Fruit fly (Drosophila melanogaster) Kc167 (cell line): ENCODE data around the gene CG15382.

Source experiments
- Myc ChIP-seq: fragments of >200 bp; optimal IDR thresholded peaks from 2 replicates; lab custom pipeline; 2017; ENCODE audit warnings: missing external identifiers
- Sin3A ChIP-seq: fragments of >200 bp; optimal IDR thresholded peaks from 2 replicates; lab custom pipeline; 2018; ENCODE audit warnings: missing external identifiers
- h ChIP-seq: fragments of >200 bp; optimal IDR thresholded peaks from 3 replicates; lab custom pipeline; 2018; ENCODE audit warnings: missing external identifiers
- insv ChIP-seq: fragments of >200 bp; optimal IDR thresholded peaks from 3 replicates; lab custom pipeline; 2018; ENCODE audit warnings: missing external identifiers
- psq ChIP-seq: fragments of >200 bp; optimal IDR thresholded peaks from 2 replicates; lab custom pipeline; 2017; ENCODE audit warnings: missing external identifiers
- ttk ChIP-seq: sonication (Bioruptor generic); optimal IDR thresholded peaks from 2 replicates; lab custom pipeline; 2017; ENCODE audit warnings: missing external identifiers

Gene CG15382

DNA sequence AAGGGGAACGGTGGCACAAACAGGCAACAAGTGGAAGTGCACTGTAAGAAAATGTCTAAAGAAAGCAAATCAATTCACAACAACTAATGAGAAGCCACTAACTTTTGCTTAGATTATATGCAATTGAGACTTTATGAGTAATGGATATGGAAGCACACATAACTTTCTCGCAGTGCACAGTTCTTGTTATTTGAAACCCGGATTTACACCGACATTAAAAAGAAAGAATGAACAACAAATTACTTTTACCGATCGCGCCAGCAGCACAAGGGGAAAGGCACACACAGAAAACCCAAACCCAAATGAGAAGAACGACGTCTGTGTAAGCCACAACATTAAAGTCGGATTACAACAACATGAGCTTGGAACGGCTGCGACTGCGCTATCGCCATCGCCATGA, 33.5 kb downstream of the CG15382 start:
- TF ChIP-seq Sin3A: no peak
- no peak for TF ChIP-seq insv

DNA sequence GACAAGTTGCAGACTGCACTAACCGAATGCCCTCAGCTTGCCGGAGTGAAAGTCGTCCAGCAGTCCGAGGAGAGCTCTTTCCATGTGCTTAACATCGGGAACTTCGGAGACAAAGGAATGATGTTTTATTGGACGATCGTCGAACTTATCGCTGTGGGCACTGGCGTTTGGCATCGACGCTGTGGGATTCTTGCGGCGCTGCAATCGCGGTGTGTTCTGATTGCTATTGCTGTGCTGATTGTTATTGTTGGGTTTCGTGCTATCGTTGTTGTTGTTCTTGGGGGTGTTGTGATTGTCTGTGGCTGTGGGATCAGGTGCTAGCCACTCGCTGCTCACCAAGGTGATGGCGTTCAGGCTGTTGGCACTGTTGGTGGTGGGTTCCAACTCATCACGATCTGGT, 35.1 kb downstream of the CG15382 start:
- TF ChIP-seq h (lab: Kevin White, UChicago) (no peak), psq (lab: Kevin White, UChicago) (no peak), ttk (lab: Kevin White, UChicago) (no peak), Myc (lab: Kevin White, UChicago) (no peak), Sin3A (no peak), insv (no peak)

DNA sequence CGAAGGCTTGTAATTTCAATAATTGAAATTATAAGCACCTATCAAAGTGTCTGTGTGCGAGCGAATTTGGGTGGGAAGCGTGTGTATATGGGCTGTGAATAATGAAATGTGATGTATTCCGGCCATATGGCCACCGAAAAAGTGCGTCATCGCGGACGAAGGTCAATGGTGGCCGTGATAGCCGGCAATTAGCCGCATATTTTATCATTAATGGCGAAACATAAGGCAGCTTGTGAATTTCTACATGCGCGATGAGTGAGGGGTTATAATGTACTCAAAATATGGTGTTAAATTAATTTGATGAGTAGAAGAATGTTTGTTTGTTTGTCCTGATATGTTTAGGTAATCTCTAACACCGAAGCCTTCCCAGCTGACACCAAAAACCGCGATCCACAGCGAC, 35.9 kb downstream of the CG15382 start:
- TF ChIP-seq insv (no peak), ttk (lab: Kevin White, UChicago) (no peak), Myc (lab: Kevin White, UChicago) (no peak), psq (lab: Kevin White, UChicago) (no peak), Sin3A (no peak), h (lab: Kevin White, UChicago) (no peak)

DNA sequence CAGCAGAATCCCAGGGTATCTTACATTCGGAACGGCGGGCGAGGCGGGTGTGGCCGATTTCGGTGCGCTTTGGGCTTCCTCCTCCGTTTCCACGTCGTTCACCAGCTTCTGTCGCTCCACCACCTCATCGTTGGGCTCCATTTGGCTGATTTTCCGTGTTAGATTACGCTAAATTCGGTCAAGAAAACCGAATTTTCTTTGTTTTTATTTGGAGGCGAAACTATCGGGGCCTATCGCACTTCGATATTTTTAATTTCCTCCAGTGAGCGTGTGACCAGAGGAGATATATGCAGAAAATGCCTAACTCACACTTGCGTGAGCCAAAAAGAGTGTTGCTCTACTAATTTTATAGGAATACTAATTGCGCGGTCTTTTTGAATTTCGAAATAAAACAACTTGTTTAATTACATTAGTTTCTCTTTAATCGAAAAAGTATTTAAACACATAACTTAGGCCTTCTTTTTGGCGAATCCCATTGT, 36.6 kb downstream of the CG15382 start, which contains the start of gene CG10874:
Gene CG10874 (minus strand): TSS at position 264 of the 479 bp plus-strand sequence.
- TF ChIP-seq psq (lab: Kevin White, UChicago) (no peak), ttk (lab: Kevin White, UChicago) (no peak), Sin3A (no peak), h (lab: Kevin White, UChicago) (no peak), Myc (lab: Kevin White, UChicago) (no peak), insv (no peak)

DNA sequence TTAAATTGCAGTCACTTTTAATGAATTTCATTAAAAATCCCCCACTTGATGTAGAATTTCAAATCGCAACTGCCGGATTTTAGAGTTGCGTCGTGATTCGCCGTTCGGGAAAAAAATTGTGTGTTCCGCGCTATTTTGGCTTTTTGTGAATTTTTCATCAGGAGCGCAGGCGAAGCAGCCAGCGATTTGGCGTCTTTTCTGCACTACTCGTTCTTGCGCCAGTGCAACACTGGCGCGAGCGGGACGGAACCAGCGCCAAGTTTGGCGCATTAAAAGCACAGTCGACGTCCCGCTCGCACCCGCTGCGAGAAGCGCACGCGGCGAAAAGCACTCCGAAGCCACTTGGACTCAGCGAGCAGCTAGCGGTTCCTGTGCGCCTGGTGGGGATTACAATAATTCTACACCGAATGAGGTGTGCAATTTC, 37.8 kb downstream of the CG15382 start:
- no peak for TF ChIP-seq Myc (lab: Kevin White, UChicago)
- TF ChIP-seq insv: no peak
- no peak for TF ChIP-seq ttk (lab: Kevin White, UChicago)

DNA sequence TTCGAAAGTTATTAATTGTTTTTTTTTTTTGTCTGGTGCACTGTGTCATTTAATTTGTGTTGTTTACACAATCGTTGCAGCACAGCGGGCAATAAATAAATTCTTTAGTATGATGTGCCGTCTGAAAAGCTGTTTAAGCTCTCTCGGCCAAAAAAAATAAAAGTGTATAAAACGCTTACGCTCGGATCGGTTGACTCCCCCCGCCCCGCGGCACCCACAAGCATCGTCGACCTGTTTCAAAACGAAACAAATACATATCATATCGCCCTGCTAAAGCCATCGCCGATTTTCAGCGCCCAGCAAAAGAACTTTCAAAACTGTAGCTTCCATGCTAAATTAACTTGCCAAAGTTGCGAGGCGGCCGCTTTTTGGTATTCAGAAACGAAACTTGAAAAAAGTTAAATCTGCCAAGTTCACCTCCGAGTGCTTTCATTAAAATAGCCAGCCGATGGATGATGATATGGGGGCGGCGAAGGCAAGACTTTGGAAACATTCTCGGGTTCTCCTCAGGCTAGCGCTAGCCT, 38.8 kb downstream of the CG15382 start:
- TF ChIP-seq insv (peak; percentile 22), h (lab: Kevin White, UChicago) (peak; percentile 32), psq (lab: Kevin White, UChicago) (no peak), Sin3A (no peak)

DNA sequence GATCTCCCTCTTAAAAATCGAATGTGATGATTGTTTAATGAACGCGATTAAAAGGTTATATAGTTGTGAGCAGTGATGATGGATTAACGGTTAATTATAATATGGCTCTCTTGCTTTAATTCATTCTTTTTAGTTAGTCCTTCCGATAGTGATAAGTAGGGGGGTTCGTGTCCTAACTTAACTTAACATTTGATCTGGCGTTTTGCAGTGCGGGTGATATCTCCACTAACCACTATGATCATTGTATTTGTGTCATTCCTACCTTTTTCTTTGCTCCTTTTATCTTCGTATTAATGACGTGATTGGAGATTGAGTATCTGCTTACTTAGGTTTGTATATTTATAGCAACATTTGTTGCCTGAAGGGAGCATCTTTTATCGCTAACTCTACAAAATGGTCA, 39.8 kb downstream of the CG15382 start:
- TF ChIP-seq psq (lab: Kevin White, UChicago) (no peak), insv (no peak)

DNA sequence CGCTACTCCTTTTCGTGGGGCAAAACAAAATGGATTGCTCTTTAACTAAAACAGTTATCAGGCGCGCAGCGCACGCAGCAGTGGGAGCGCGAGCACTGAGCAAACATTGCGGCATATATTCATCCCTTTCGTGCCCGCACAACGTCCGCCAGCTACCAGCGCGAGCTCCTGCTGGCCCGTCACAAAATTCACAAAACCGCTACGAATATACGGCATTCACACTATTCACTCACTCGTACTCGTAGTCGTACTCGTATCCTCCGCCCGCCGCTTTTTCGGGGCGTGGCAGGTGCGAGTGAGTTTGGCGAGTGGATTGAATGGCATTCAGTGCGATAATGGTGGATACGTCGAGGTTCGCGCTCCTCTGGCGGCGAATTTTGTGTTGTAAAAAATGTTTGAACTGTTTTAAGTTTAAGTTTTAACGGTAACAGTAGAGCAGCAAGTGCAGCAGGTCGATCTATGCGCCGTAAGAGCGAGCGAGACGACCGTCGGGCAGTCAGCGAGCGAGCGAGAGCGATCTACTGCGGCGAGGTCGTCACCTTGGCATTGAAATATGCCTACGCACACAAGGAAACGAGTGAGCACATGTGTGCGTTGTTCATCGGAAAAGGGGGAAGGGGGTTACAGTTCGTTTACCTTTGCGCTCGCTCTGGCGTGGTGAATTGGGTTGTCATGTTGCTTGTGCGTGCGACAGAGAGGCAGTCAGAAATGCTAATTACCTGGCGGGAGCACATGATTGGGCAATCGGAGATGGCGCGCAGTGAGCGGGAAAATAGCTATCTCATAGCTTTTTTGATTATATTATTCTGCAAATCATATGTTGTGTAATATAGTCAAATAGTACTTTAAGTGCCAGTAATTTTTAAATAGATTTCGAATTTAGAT, 41.3 kb downstream of the CG15382 start:
- no peak for TF ChIP-seq ttk (lab: Kevin White, UChicago)
- no peak for TF ChIP-seq Myc (lab: Kevin White, UChicago)
- no peak for TF ChIP-seq h (lab: Kevin White, UChicago)
- TF ChIP-seq Sin3A: no peak
- no peak for TF ChIP-seq insv
- TF ChIP-seq psq (lab: Kevin White, UChicago): no peak

DNA sequence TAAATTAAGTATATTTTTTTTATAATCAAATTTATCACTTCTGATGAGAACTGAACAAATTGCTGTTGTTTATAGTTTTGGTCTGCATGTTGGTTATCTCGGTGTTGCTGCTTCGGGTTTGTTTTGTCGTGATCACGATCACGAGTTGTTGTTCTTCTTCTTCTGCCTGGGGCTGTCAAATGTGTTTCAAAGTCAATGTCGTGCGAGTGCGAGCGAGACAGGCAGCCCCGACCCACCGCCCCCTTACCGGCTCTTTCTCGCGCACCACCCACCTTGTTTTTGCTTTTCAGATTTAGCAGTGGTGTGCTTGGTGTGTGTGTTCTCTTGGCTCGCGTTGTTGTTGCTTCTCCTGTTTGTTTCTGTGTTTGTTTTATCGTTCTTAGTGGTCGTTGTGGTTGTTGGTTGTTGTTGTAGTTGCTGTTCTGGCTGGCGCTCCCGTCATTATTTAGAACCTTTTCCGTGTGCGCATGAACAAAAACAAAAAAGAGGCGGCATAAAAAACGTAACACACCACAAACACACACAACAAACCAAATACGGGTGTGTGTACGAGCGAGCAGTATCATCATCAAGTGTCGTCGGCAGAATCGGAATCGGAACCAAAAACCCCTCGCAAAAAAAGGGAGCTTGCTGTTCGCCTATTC, 42.0 kb downstream of the CG15382 start, which contains the start of gene COX7AL2:
Gene COX7AL2 (minus strand): TSS at position 438 of the 644 bp plus-strand sequence.
- TF ChIP-seq psq (lab: Kevin White, UChicago) (no peak), insv (no peak), ttk (lab: Kevin White, UChicago) (no peak), Myc (lab: Kevin White, UChicago) (no peak), Sin3A (no peak), h (lab: Kevin White, UChicago) (no peak)

DNA sequence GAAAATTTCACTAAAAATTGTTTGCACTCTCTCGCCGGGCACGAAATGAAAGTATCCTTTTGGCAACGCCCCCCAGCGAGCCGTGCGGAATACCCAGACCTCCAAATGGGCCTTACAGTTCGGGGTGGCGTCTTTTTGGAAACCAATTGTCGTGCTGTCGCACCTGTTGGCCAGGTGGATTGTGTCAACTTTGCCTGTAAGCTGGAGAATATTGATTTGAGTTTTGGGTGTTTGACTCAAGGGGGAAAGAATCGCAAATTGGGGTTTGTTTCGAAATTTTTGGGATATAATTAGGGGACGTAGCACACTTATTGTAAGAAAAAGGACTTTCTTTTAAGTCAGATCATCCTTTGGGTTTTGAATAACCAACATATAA, 42.6 kb downstream of the CG15382 start:
- TF ChIP-seq Myc (lab: Kevin White, UChicago) (no peak), h (lab: Kevin White, UChicago) (no peak), ttk (lab: Kevin White, UChicago) (no peak), insv (no peak), Sin3A (no peak), psq (lab: Kevin White, UChicago) (no peak)

DNA sequence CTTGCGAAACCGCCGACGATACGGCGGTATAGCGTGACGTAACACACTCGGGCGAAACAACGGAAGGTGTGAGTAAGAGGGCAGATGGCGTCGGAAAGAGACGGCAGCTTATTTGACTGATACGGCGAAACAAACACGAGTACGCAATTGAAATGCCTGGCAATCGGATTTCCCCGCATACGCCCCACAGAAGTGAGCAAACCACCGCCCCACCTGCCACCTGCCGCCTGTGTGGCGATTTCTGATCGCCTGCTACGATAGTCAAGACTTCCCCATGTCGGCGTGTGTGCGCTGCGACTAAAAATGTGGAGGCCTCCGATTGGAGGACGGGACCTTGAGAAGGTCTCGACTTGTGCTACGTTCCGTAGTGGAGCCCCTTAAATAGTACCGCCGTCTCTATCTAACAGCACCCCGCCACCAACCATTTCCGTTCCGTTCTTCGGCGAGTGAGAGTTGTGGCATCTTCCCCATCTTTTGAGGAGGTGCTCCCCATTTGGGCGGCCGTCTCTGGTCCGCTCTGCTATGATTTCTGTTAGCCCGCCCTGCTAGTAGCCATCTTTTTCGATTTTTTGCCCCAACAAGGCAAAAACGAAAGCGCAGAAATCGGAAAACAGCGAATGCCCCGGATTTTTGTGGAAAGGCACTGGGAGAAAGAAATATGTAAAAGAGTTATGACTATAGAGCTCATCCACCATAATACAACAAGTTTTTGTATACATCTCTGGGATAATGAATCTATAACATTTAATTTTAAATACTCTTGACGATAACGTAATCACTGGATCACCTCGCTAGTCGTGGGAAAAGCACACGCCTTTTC, 43.3 kb downstream of the CG15382 start:
- no peak for TF ChIP-seq psq (lab: Kevin White, UChicago)
- TF ChIP-seq Myc (lab: Kevin White, UChicago): no peak
- no peak for TF ChIP-seq h (lab: Kevin White, UChicago)
- TF ChIP-seq ttk (lab: Kevin White, UChicago): no peak
- TF ChIP-seq insv: no peak
- TF ChIP-seq Sin3A: no peak

DNA sequence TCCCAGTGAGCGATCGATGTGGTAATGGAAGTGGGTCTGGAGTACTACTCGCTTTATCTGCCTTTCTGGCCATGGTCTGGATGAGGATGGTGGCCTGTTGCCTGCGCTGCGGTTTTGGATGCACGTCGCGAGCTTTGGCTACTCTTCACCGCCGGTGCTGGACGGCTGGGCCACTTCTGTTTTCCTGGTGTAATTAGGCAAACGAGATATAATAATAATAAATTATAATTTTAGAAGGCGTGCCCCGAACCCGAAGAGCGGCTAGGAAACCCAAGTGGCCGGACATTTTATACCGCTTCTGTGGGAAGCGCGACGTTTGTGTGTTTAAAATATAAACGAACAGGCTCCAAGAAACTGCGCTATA, 43.9 kb downstream of the CG15382 start:
- TF ChIP-seq Myc (lab: Kevin White, UChicago) (no peak), psq (lab: Kevin White, UChicago) (no peak), Sin3A (no peak), h (lab: Kevin White, UChicago) (no peak), insv (no peak), ttk (lab: Kevin White, UChicago) (no peak)
